Fruit fly (Drosophila melanogaster): ENCODE results near the gene CG13358.
A peak's percentile ranks its signal among the peaks of the same experiment; 100 is the strongest.

CG13358 gene

dm6 chrX:804821-805220 is at the start of gene CG13358:
TSS of gene CG13358 (minus strand) at chrX:804921.
- TF ChIP-seq Rel (GFP tag; optimal IDR thresholded peaks at IDR 0.05) (no peak), Rel (tag; optimal IDR thresholded peaks at IDR 0.05) (no peak), Jra (GFP tag; optimal IDR thresholded peaks at IDR 0.05) (no peak), dsf (GFP tag; optimal IDR thresholded peaks at IDR 0.05; ENCODE audit: borderline replicate concordance) (no peak), h (GFP tag; optimal IDR thresholded peaks at IDR 0.05) (no peak), sage (GFP tag; optimal IDR thresholded peaks at IDR 0.05) (no peak), CrebA (GFP tag; optimal IDR thresholded peaks at IDR 0.05; ENCODE audit: borderline replicate concordance) (no peak), Hr83 (GFP tag; optimal IDR thresholded peaks at IDR 0.05; ENCODE audit: poor library complexity, severe bottlenecking) (no peak), Mio (GFP tag; optimal IDR thresholded peaks at IDR 0.05) (no peak), brk (GFP tag; optimal IDR thresholded peaks at IDR 0.05) (no peak), woc (GFP tag; optimal IDR thresholded peaks at IDR 0.05) (no peak), CG32264 (GFP tag; optimal IDR thresholded peaks at IDR 0.05) (no peak)

- TF ChIP-seq fru (GFP tag; optimal IDR thresholded peaks at IDR 0.05) (no peak), Hnf4 (GFP tag; optimal IDR thresholded peaks at IDR 0.05) (no peak), jim (GFP tag; optimal IDR thresholded peaks at IDR 0.05) (no peak)
Measured at dm6 chrX:847057-847456, 42.3 kb upstream of the CG13358 start, which contains the start of gene CG3713. TSS of gene CG3713 (minus strand) at chrX:847157.

dm6 chrX:844523-844922 is 39.8 kb upstream of the CG13358 start, which contains the start of gene CG14635:
TSS of gene CG14635 (plus strand) at chrX:844823.
- TF ChIP-seq h (GFP tag; optimal IDR thresholded peaks at IDR 0.05): no peak
- TF ChIP-seq brk (GFP tag; optimal IDR thresholded peaks at IDR 0.05): no peak
- TF ChIP-seq Hr83 (GFP tag; optimal IDR thresholded peaks at IDR 0.05; ENCODE audit: poor library complexity, severe bottlenecking): no peak
- TF ChIP-seq Rel (GFP tag; optimal IDR thresholded peaks at IDR 0.05): no peak
- no peak for TF ChIP-seq Rel (tag; optimal IDR thresholded peaks at IDR 0.05)
- TF ChIP-seq usp (GFP tag; optimal IDR thresholded peaks at IDR 0.05): no peak
- no peak for TF ChIP-seq rgr (GFP tag; optimal IDR thresholded peaks at IDR 0.05)
- no peak for TF ChIP-seq GATAd (GFP tag; optimal IDR thresholded peaks at IDR 0.05)
- no peak for TF ChIP-seq Sp1 (GFP tag; optimal IDR thresholded peaks at IDR 0.05)
- TF ChIP-seq ey (GFP tag; optimal IDR thresholded peaks at IDR 0.05): no peak

dm6 chrX:843489-843888 is 38.8 kb upstream of the CG13358 start:
- TF ChIP-seq Myc (optimal IDR thresholded peaks at IDR 0.05) (peak; percentile 62), dmrt93B (GFP tag; optimal IDR thresholded peaks at IDR 0.05) (no peak)

- TF ChIP-seq CG9705 (GFP tag; optimal IDR thresholded peaks at IDR 0.05): no peak
- no peak for TF ChIP-seq jim (GFP tag; optimal IDR thresholded peaks at IDR 0.05)
- TF ChIP-seq fru (GFP tag; optimal IDR thresholded peaks at IDR 0.05): no peak
- TF ChIP-seq rgr (GFP tag; optimal IDR thresholded peaks at IDR 0.05): peak; percentile 1
- TF ChIP-seq h (GFP tag; optimal IDR thresholded peaks at IDR 0.05): peak; percentile 17
- no peak for TF ChIP-seq psq (GFP tag; optimal IDR thresholded peaks at IDR 0.05)
- TF ChIP-seq dsf (GFP tag; optimal IDR thresholded peaks at IDR 0.05; ENCODE audit: borderline replicate concordance): no peak
- peak; percentile 22 for TF ChIP-seq HLH106 (tag; optimal IDR thresholded peaks at IDR 0.05)
- TF ChIP-seq foxo (GFP tag; optimal IDR thresholded peaks at IDR 0.05): peak in 1 of 2 experiments; percentile 21
- no peak for TF ChIP-seq Jra (GFP tag; optimal IDR thresholded peaks at IDR 0.05)
- TF ChIP-seq brk (GFP tag; optimal IDR thresholded peaks at IDR 0.05): no peak
- TF ChIP-seq Sp1 (GFP tag; optimal IDR thresholded peaks at IDR 0.05): peak; percentile 5
Measured at dm6 chrX:841941-842340, 37.2 kb upstream of the CG13358 start.

dm6 chrX:841038-841437 is 36.3 kb upstream of the CG13358 start:
- TF ChIP-seq foxo (GFP tag; optimal IDR thresholded peaks at IDR 0.05): no peak

- TF ChIP-seq sv (GFP tag; optimal IDR thresholded peaks at IDR 0.05) (no peak), usp (GFP tag; optimal IDR thresholded peaks at IDR 0.05) (no peak), CrebA (GFP tag; optimal IDR thresholded peaks at IDR 0.05; ENCODE audit: borderline replicate concordance) (no peak), woc (GFP tag; optimal IDR thresholded peaks at IDR 0.05) (no peak), N (GFP tag; optimal IDR thresholded peaks at IDR 0.05) (no peak), CG9705 (GFP tag; optimal IDR thresholded peaks at IDR 0.05) (no peak), Hr83 (GFP tag; optimal IDR thresholded peaks at IDR 0.05; ENCODE audit: poor library complexity, severe bottlenecking) (no peak), dl (GFP tag; optimal IDR thresholded peaks at IDR 0.05; ENCODE audit: insufficient read depth in 1 of 2, partially characterized antibody in 2 of 2) (no peak), foxo (GFP tag; optimal IDR thresholded peaks at IDR 0.05) (no peak), Dfd (GFP tag; optimal IDR thresholded peaks at IDR 0.05) (no peak), Mio (GFP tag; optimal IDR thresholded peaks at IDR 0.05) (no peak), Vsx2 (GFP tag; optimal IDR thresholded peaks at IDR 0.05; ENCODE audit: partially characterized antibody) (no peak), dsf (GFP tag; optimal IDR thresholded peaks at IDR 0.05; ENCODE audit: borderline replicate concordance) (no peak), GATAd (GFP tag; optimal IDR thresholded peaks at IDR 0.05) (no peak), brk (GFP tag; optimal IDR thresholded peaks at IDR 0.05) (no peak), CG32264 (GFP tag; optimal IDR thresholded peaks at IDR 0.05) (no peak), Sp1 (GFP tag; optimal IDR thresholded peaks at IDR 0.05) (no peak), ey (GFP tag; optimal IDR thresholded peaks at IDR 0.05) (no peak), Hr78 (GFP tag; optimal IDR thresholded peaks at IDR 0.05) (no peak)
Measured at dm6 chrX:838012-838411, 33.3 kb upstream of the CG13358 start.

Data from whole organism, wandering third instar larva.